Fruit fly (Drosophila melanogaster): ENCODE results near the gene CG7768.

DNA sequence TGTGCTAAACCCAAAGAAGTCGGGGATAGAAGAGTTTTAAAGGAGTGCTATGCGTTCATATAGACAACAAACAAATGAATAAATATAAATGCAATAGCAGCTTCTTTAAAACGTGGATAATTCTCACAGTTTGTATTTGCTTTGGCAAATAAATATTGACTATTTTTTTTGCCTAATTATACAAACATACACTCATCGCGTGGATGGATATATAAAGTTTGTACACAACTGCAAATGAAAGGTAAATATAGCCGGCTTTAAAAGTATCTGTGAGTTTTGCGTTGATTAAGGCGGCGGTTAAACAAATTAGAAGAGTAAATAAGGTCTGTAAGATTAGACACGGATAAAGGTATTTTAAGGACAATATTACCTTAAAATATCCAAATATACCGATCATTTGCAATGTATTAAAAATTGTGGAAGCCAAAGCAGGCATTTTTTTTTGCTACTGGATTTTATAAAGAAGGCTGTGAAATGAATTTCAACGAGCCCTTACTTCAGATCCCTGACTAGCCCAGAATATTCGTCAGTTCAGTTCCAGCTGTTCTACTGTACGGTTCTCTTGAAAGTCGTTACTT is at the start of gene CG7768:
- TF ChIP-seq gcm (GFP tag; optimal IDR thresholded peaks at IDR 0.05) = no peak
- TF ChIP-seq Hmx (GFP tag; optimal IDR thresholded peaks at IDR 0.05) = no peak
- TF ChIP-seq NFAT (GFP tag; IDR thresholded peaks at IDR 0.05) = no peak
- TF ChIP-seq da (GFP tag; optimal IDR thresholded peaks at IDR 0.05) = no peak

Measured in whole organism, embryonic.